Fruit fly (Drosophila melanogaster) whole organism, embryonic: ENCODE data around the gene Nup160.
A peak's percentile ranks its signal among the peaks of the same experiment; 100 is the strongest.

Experiments
- ATbp ChIP-seq: fragments of 200-800 bp; sonication (Bioruptor generic); optimal IDR thresholded peaks from 2 replicates; lab custom pipeline; 2017; ENCODE audit warnings: missing biosample characterization, mild to moderate bottlenecking, missing genetic modification characterization, missing genetic modification reagents
- Adf1 ChIP-seq: fragments of 200-800 bp; sonication (Bioruptor generic); IDR thresholded peaks from 2 replicates; pipeline ENCODE4 v1.3.6; 2022; ENCODE audit warnings: missing biosample characterization, missing genetic modification characterization
- Antp ChIP-seq: fragments of 200-800 bp; sonication (Bioruptor generic); optimal IDR thresholded peaks from 3 replicates; lab custom pipeline; 2016; ENCODE audit warnings: missing biosample characterization, missing genetic modification characterization
- Atf6 ChIP-seq: fragments of 200-800 bp; sonication (Bioruptor generic); IDR thresholded peaks from 2 replicates; pipeline ENCODE4 v1.3.6; 2022; ENCODE audit warnings: missing biosample characterization, missing genetic modification characterization
- B-H1 ChIP-seq: fragments of 200-800 bp; sonication (Bioruptor generic); IDR thresholded peaks from 3 replicates; pipeline ENCODE4 v1.3.6; 2022; ENCODE audit warnings: missing biosample characterization, missing genetic modification characterization
- CG10209 ChIP-seq: fragments of 200-800 bp; sonication (Bioruptor generic); optimal IDR thresholded peaks from 3 replicates; lab custom pipeline; 2017; ENCODE audit warnings: missing biosample characterization, mild to moderate bottlenecking, missing genetic modification characterization, missing genetic modification reagents
- CG10979 ChIP-seq: fragments of 200-800 bp; sonication (Bioruptor generic); optimal IDR thresholded peaks from 2 replicates; lab custom pipeline; 2018; ENCODE audit warnings: missing biosample characterization, mild to moderate bottlenecking, missing genetic modification characterization, moderate library complexity
- CG12071 ChIP-seq: fragments of 200-800 bp; sonication (Bioruptor generic); optimal IDR thresholded peaks from 3 replicates; lab custom pipeline; 2018; ENCODE audit warnings: missing biosample characterization, mild to moderate bottlenecking, missing genetic modification characterization
- CG13424 ChIP-seq: fragments of 200-800 bp; sonication (Bioruptor generic); optimal IDR thresholded peaks from 2 replicates; lab custom pipeline; 2019; ENCODE audit warnings: missing biosample characterization, mild to moderate bottlenecking, missing genetic modification characterization, moderate library complexity
- CG13624 ChIP-seq: fragments of 200-800 bp; sonication (Bioruptor generic); optimal IDR thresholded peaks from 2 replicates; lab custom pipeline; 2016; ENCODE audit warnings: missing biosample characterization, missing genetic modification characterization
- CG13894 ChIP-seq: fragments of 200-800 bp; sonication (Bioruptor generic); optimal IDR thresholded peaks from 3 replicates; lab custom pipeline; 2018; ENCODE audit warnings: missing biosample characterization, mild to moderate bottlenecking, missing genetic modification characterization, moderate library complexity
- CG17568 ChIP-seq: fragments of 200-800 bp; sonication (Bioruptor generic); optimal IDR thresholded peaks from 2 replicates; lab custom pipeline; 2018; ENCODE audit warnings: missing biosample characterization, mild to moderate bottlenecking, missing genetic modification characterization, moderate library complexity
- CG17802 ChIP-seq: fragments of 200-800 bp; sonication (Bioruptor generic); optimal IDR thresholded peaks from 2 replicates; lab custom pipeline; 2018; ENCODE audit warnings: missing biosample characterization, mild to moderate bottlenecking, missing genetic modification characterization, moderate library complexity
- CG1832 ChIP-seq: fragments of 200-800 bp; sonication (Bioruptor generic); optimal IDR thresholded peaks from 2 replicates; lab custom pipeline; 2017; ENCODE audit warnings: missing biosample characterization, mild to moderate bottlenecking, missing genetic modification characterization, inconsistent platforms
- CG18619 ChIP-seq: fragments of 200-800 bp; sonication (Bioruptor generic); optimal IDR thresholded peaks from 3 replicates; lab custom pipeline; 2017; ENCODE audit warnings: missing biosample characterization, mild to moderate bottlenecking, missing genetic modification characterization
- CG31224 ChIP-seq: fragments of 200-800 bp; sonication (Bioruptor generic); IDR thresholded peaks from 2 replicates; pipeline ENCODE4 v1.3.6; 2022; ENCODE audit warnings: missing biosample characterization, missing genetic modification characterization
- CG4282 ChIP-seq: fragments of 200-800 bp; sonication (Bioruptor generic); optimal IDR thresholded peaks from 2 replicates; lab custom pipeline; 2016; ENCODE audit warnings: missing biosample characterization, missing genetic modification characterization
- CG4707 ChIP-seq: fragments of 200-800 bp; sonication (Bioruptor generic); optimal IDR thresholded peaks from 2 replicates; lab custom pipeline; 2018; ENCODE audit warnings: missing biosample characterization, mild to moderate bottlenecking, missing genetic modification characterization, moderate library complexity
- CG6813 ChIP-seq: fragments of 200-800 bp; sonication (Bioruptor generic); optimal IDR thresholded peaks from 2 replicates; lab custom pipeline; 2017; ENCODE audit warnings: missing biosample characterization, missing genetic modification characterization, mild to moderate bottlenecking, moderate library complexity, missing genetic modification reagents
- CHES-1-like ChIP-seq: fragments of 200-800 bp; sonication (Bioruptor generic); optimal IDR thresholded peaks from 2 replicates; lab custom pipeline; 2016; ENCODE audit warnings: missing biosample characterization, missing genetic modification characterization
- Dad ChIP-seq: fragments of 200-800 bp; sonication (Bioruptor generic); optimal IDR thresholded peaks from 3 replicates; lab custom pipeline; 2016; ENCODE audit warnings: missing biosample characterization, missing genetic modification characterization
- Dip2 ChIP-seq: fragments of 200-800 bp; sonication (Bioruptor generic); IDR thresholded peaks from 2 replicates; pipeline ENCODE4 v1.3.6; 2022; ENCODE audit warnings: missing biosample characterization, missing genetic modification characterization
- Dll ChIP-seq: fragments of 200-800 bp; sonication (Bioruptor generic); IDR thresholded peaks from 4 replicates; pipeline ENCODE4 v1.3.6; 2022; ENCODE audit warnings: missing biosample characterization, missing genetic modification characterization; ENCODE audit not compliant: partially characterized antibody
- Fer3 ChIP-seq: fragments of 200-800 bp; sonication (Bioruptor generic); optimal IDR thresholded peaks from 2 replicates; lab custom pipeline; 2018; ENCODE audit warnings: missing biosample characterization, mild to moderate bottlenecking, missing genetic modification characterization, moderate library complexity
- HHEX ChIP-seq: fragments of 200-800 bp; sonication (Bioruptor generic); optimal IDR thresholded peaks from 3 replicates; lab custom pipeline; 2017; ENCODE audit warnings: missing biosample characterization, mild to moderate bottlenecking, missing genetic modification characterization, missing genetic modification reagents
- HLH54F ChIP-seq: fragments of 200-800 bp; sonication (Bioruptor generic); optimal IDR thresholded peaks from 3 replicates; lab custom pipeline; 2016; ENCODE audit warnings: missing biosample characterization, missing genetic modification characterization
- Hr78 ChIP-seq, 2 experiments: fragments of 200-800 bp in 1 of 2; fragments of >200 bp in 1 of 2; sonication (Bioruptor generic) in 1 of 2; optimal IDR thresholded peaks; 2 replicates each; lab custom pipeline; 2017 to 2019; ENCODE audit warnings: missing biosample characterization in 2 of 2, missing genetic modification characterization in 2 of 2, mild to moderate bottlenecking in 1 of 2, moderate library complexity in 1 of 2
- PHDP ChIP-seq: fragments of 200-800 bp; sonication (Bioruptor generic); optimal IDR thresholded peaks from 3 replicates; lab custom pipeline; 2018; ENCODE audit warnings: missing biosample characterization, mild to moderate bottlenecking, missing genetic modification characterization, moderate library complexity
- Sry-β ChIP-seq: fragments of 200-800 bp; sonication (Bioruptor generic); optimal IDR thresholded peaks from 2 replicates; lab custom pipeline; 2018; ENCODE audit warnings: missing biosample characterization, mild to moderate bottlenecking, missing genetic modification characterization, moderate library complexity
- amos ChIP-seq: fragments of 200-800 bp; sonication (Bioruptor generic); IDR thresholded peaks from 2 replicates; pipeline ENCODE4 v1.3.6; 2022; ENCODE audit warnings: missing biosample characterization, missing genetic modification characterization; ENCODE audit not compliant: partially characterized antibody
- ara ChIP-seq: fragments of 200-800 bp; sonication (Bioruptor generic); IDR thresholded peaks from 2 replicates; pipeline ENCODE4 v1.3.6; 2022; ENCODE audit warnings: missing biosample characterization, missing genetic modification characterization
- crc ChIP-seq: fragments of 200-800 bp; sonication (Bioruptor generic); optimal IDR thresholded peaks from 2 replicates; lab custom pipeline; 2016; ENCODE audit warnings: missing biosample characterization, missing genetic modification characterization
- crol ChIP-seq: fragments of 200-800 bp; sonication (Bioruptor generic); IDR thresholded peaks from 2 replicates; pipeline ENCODE4 v1.3.6; 2022; ENCODE audit warnings: missing biosample characterization, missing genetic modification characterization
- ems ChIP-seq: fragments of 200-800 bp; sonication (Bioruptor generic); optimal IDR thresholded peaks from 3 replicates; lab custom pipeline; 2016; ENCODE audit warnings: missing biosample characterization, missing genetic modification characterization
- fu2 ChIP-seq: fragments of 200-800 bp; sonication (Bioruptor generic); optimal IDR thresholded peaks from 2 replicates; lab custom pipeline; 2016; ENCODE audit warnings: missing biosample characterization, missing genetic modification characterization
- gce ChIP-seq: fragments of 200-800 bp; sonication (Bioruptor generic); IDR thresholded peaks from 3 replicates; pipeline ENCODE4 v1.3.6; 2022; ENCODE audit warnings: missing biosample characterization, missing genetic modification characterization
- gro ChIP-seq: fragments of 200-800 bp; sonication (Bioruptor generic); optimal IDR thresholded peaks from 2 replicates; lab custom pipeline; 2016; ENCODE audit warnings: missing biosample characterization, missing genetic modification characterization
- gt ChIP-seq: fragments of 200-800 bp; sonication (Bioruptor generic); IDR thresholded peaks from 2 replicates; pipeline ENCODE4 v1.3.6; 2022; ENCODE audit warnings: missing biosample characterization, missing genetic modification characterization
- kni ChIP-seq: fragments of 200-800 bp; sonication (Bioruptor generic); optimal IDR thresholded peaks from 3 replicates; lab custom pipeline; 2017; ENCODE audit warnings: mild to moderate bottlenecking, missing biosample characterization, missing genetic modification reagents, missing genetic modification characterization
- knrl ChIP-seq: fragments of 200-800 bp; sonication (Bioruptor generic); IDR thresholded peaks from 3 replicates; pipeline ENCODE4 v1.3.6; 2022; ENCODE audit warnings: missing biosample characterization, missing genetic modification characterization; ENCODE audit not compliant: partially characterized antibody
- onecut ChIP-seq: fragments of 200-800 bp; sonication (Bioruptor generic); IDR thresholded peaks from 2 replicates; pipeline ENCODE4 v1.3.6; 2022; ENCODE audit warnings: missing biosample characterization, missing genetic modification characterization
- org-1 ChIP-seq: fragments of 200-800 bp; sonication (Bioruptor generic); optimal IDR thresholded peaks from 2 replicates; lab custom pipeline; 2017; ENCODE audit warnings: missing biosample characterization, missing genetic modification characterization
- ranshi ChIP-seq: fragments of 200-800 bp; sonication (Bioruptor generic); IDR thresholded peaks from 2 replicates; pipeline ENCODE4 v1.3.6; 2022; ENCODE audit warnings: missing biosample characterization, missing genetic modification characterization
- sim ChIP-seq: fragments of 200-800 bp; sonication (Bioruptor generic); IDR thresholded peaks from 2 replicates; pipeline ENCODE4 v1.3.6; 2022; ENCODE audit warnings: missing biosample characterization, missing genetic modification characterization
- so ChIP-seq: fragments of 200-800 bp; sonication (Bioruptor generic); IDR thresholded peaks from 3 replicates; pipeline ENCODE4 v1.3.6; 2022; ENCODE audit warnings: missing biosample characterization, missing genetic modification characterization
- sob ChIP-seq: fragments of 200-800 bp; sonication (Bioruptor generic); IDR thresholded peaks from 2 replicates; pipeline ENCODE4 v1.3.6; 2022; ENCODE audit warnings: missing biosample characterization, missing genetic modification characterization
- toy ChIP-seq: fragments of 200-800 bp; sonication (Bioruptor generic); IDR thresholded peaks from 2 replicates; pipeline ENCODE4 v1.3.6; 2022; ENCODE audit warnings: missing biosample characterization, missing genetic modification characterization
- trh ChIP-seq: fragments of 200-800 bp; sonication (Bioruptor generic); optimal IDR thresholded peaks from 2 replicates; lab custom pipeline; 2016; ENCODE audit warnings: missing biosample characterization, missing genetic modification characterization
- ttk ChIP-seq: fragments of 200-800 bp; sonication (Bioruptor generic); IDR thresholded peaks from 2 replicates; pipeline ENCODE4 v2.1.2; 2022; ENCODE audit warnings: missing biosample characterization, missing genetic modification characterization
- wek ChIP-seq: fragments of 200-800 bp; sonication (Bioruptor generic); optimal IDR thresholded peaks from 3 replicates; lab custom pipeline; 2018; ENCODE audit warnings: missing biosample characterization, mild to moderate bottlenecking, missing genetic modification characterization, moderate library complexity

Gene Nup160

DNA sequence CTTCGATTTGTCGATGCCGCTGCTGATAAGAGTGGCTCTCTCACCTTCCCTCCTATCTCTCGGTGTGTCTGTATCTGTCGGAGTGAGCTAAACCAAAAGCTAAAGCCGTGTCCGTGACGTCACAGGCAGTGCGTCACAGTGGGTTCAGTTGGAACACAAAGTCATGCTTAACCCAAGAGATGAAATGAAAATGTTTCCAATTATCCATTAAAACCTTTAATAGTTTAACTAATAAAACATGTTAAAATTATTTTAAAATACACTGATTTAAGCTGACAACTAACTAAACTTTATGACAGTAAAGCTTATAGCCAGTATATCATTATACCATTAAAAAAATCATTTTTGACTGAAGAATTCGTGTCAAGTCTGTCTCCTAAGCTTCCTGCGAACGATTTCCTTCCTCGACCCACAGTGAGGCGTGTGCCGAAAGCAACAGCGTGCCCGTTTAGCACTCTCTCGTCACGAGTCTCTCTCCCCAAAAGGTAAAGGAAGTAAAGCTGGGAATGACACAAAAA is 10.5 kb upstream of the Nup160 start, which contains the start of gene Idua (continued):
- TF ChIP-seq knrl (GFP tag; lab: Robert Waterston, UW): no peak
- 0 out of 2 replicates have a peak, but pooled peaks have one; percentile 3 for TF ChIP-seq ara (GFP tag; lab: Robert Waterston, UW)
- TF ChIP-seq CG31224 (GFP tag; lab: Robert Waterston, UW): 0 out of 2 replicates have a peak, but pooled peaks have one; percentile 30
- peak; percentile 66 for TF ChIP-seq CG18619
- no peak for TF ChIP-seq amos (GFP tag; lab: Robert Waterston, UW)
- no peak for TF ChIP-seq crol (GFP tag; lab: Robert Waterston, UW)
- TF ChIP-seq ems (GFP tag; lab: Kevin White, UChicago): no peak
- TF ChIP-seq Dip2 (GFP tag; lab: Robert Waterston, UW): no peak
- TF ChIP-seq Dll (GFP tag; lab: Robert Waterston, UW): no peak
- no peak for TF ChIP-seq CG12071 (GFP tag; lab: Kevin White, UChicago)
- no peak for TF ChIP-seq CG13624 (GFP tag; lab: Kevin White, UChicago)
- peak; percentile 70 for TF ChIP-seq HHEX (GFP tag; lab: Kevin White, UChicago)
- no peak for TF ChIP-seq gro (GFP tag; lab: Kevin White, UChicago)
- no peak for TF ChIP-seq CHES-1-like
- no peak for TF ChIP-seq CG1832 (GFP tag; lab: Kevin White, UChicago)
- no peak for TF ChIP-seq CG4282 (GFP tag; lab: Kevin White, UChicago)
- no peak for TF ChIP-seq fu2 (GFP tag; lab: Kevin White, UChicago)
- TF ChIP-seq CG6813 (GFP tag; lab: Kevin White, UChicago): peak; percentile 74
- no peak for TF ChIP-seq CG17802 (tag; lab: Kevin White, UChicago)
- TF ChIP-seq HLH54F: peak; percentile 38
- peak; percentile 30; the same call in 1 of the 2 replicates for TF ChIP-seq ttk (GFP tag; lab: Robert Waterston, UW)
- no peak for TF ChIP-seq kni (GFP tag; lab: Kevin White, UChicago)
- no peak for TF ChIP-seq toy (GFP tag; lab: Robert Waterston, UW)
- TF ChIP-seq B-H1: peak; percentile 16; the same call in 1 of the 3 replicates
- TF ChIP-seq gt (GFP tag; lab: Robert Waterston, UW): no peak
- no peak for TF ChIP-seq gce
- TF ChIP-seq Sry-β (GFP tag; lab: Kevin White, UChicago): no peak
- peak; percentile 73 for TF ChIP-seq CG10979 (tag; lab: Kevin White, UChicago)
- peak; percentile 59 for TF ChIP-seq onecut
- peak; percentile 75 for TF ChIP-seq Atf6
- peak; percentile 70 for TF ChIP-seq CG10209 (GFP tag; lab: Kevin White, UChicago)
- no peak for TF ChIP-seq CG17568 (GFP tag; lab: Kevin White, UChicago)
- no peak for TF ChIP-seq Antp
- no peak for TF ChIP-seq crc
- peak; percentile 57 for TF ChIP-seq CG4707 (GFP tag; lab: Kevin White, UChicago)
- peak; percentile 61; the same call in 1 of the 3 replicates for TF ChIP-seq so
- TF ChIP-seq trh: no peak
- peak; percentile 73 for TF ChIP-seq org-1 (GFP tag; lab: Kevin White, UChicago)
- TF ChIP-seq Hr78 (GFP tag; optimal IDR thresholded peaks at IDR 0.05; lab: Kevin White, UChicago): no peak
- TF ChIP-seq Fer3 (tag; lab: Kevin White, UChicago): peak; percentile 53
- peak; percentile 1 for TF ChIP-seq wek (GFP tag; lab: Kevin White, UChicago)
- TF ChIP-seq PHDP (tag; lab: Kevin White, UChicago): peak; percentile 76
- 0 out of 2 replicates have a peak, but pooled peaks have one; percentile 18 for TF ChIP-seq ranshi
- peak; percentile 85 for TF ChIP-seq CG13424 (tag; lab: Kevin White, UChicago)
- peak; percentile 34; the same call in 1 of the 2 replicates for TF ChIP-seq sob (GFP tag; lab: Robert Waterston, UW)
- TF ChIP-seq CG13894: peak; percentile 22
- TF ChIP-seq ATbp (GFP tag; lab: Kevin White, UChicago): no peak
- TF ChIP-seq Dad (GFP tag; lab: Kevin White, UChicago): no peak
- no peak for TF ChIP-seq sim (GFP tag; lab: Robert Waterston, UW)
- TF ChIP-seq Adf1: no peak; the same call in 1 of the 2 replicates
